Worm (Caenorhabditis elegans): ENCODE results near the gene F58F12.2.

F58F12.2 gene

DNA sequence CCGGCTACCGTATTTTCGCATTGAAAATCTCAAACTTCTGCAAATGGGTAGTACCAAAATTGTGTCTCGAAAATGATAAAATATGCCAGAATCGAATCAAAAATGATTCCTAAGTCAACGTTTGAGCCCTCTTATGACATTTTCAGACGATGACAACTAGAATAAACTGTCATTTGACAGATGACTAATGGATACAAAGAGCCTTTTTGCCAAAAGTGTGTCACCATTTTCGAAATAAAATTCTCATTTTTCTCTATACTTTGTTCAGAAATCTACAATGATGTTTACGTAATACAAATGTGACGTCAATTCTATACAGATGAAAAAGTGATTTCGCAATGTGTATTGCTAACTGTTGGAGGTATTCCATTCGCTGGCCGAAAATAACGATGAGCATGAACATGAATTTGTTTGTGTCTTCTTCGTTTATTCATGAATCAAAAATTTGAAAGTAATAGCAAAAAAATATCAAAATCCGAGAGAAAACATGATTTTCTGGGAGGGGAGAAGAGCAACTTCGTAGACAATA is 41.2 kb downstream of the F58F12.2 start:
- TF ChIP-seq zag-1 (tag; optimal IDR thresholded peaks at IDR 0.05) (no peak), nhr-47 (tag; optimal IDR thresholded peaks at IDR 0.05) (peak; percentile 61), mep-1 (tag; optimal IDR thresholded peaks at IDR 0.05) (peak; percentile 63), swsn-7 (tag; optimal IDR thresholded peaks at IDR 0.05) (peak; percentile 33), mef-2 (tag; optimal IDR thresholded peaks at IDR 0.05) (no peak), nhr-76 (tag; optimal IDR thresholded peaks at IDR 0.05) (no peak), fos-1 (tag; optimal IDR thresholded peaks at IDR 0.05) (peak; percentile 73), ets-5 (GFP tag; IDR thresholded peaks at IDR 0.05) (no peak), dsc-1 (tag; optimal IDR thresholded peaks at IDR 0.05) (no peak), nhr-85 (tag) (peak; percentile 76), nhr-20 (tag; optimal IDR thresholded peaks at IDR 0.05) (peak; percentile 56), rnt-1 (tag; optimal IDR thresholded peaks at IDR 0.05) (no peak), elt-3 (tag; optimal IDR thresholded peaks at IDR 0.05) (peak in 2 of 6 experiments; percentile 12 to 75), C04F5.9 (tag; optimal IDR thresholded peaks at IDR 0.05) (peak; percentile 5), fkh-8 (tag; optimal IDR thresholded peaks at IDR 0.05) (peak; percentile 71), nhr-28 (tag; optimal IDR thresholded peaks at IDR 0.05) (no peak), mab-9 (GFP tag; IDR thresholded peaks at IDR 0.05) (no peak), irx-1 (tag; optimal IDR thresholded peaks at IDR 0.05) (no peak), mdl-1 (tag; optimal IDR thresholded peaks at IDR 0.05) (peak in 1 of 2 experiments; percentile 5), nhr-71 (tag; optimal IDR thresholded peaks at IDR 0.05) (peak; percentile 83), lsy-2 (tag; optimal IDR thresholded peaks at IDR 0.05) (peak; percentile 53 to 63), blmp-1 (tag; optimal IDR thresholded peaks at IDR 0.05) (no peak), lin-14 (GFP tag; optimal IDR thresholded peaks at IDR 0.05) (peak; percentile 49), ceh-88 (GFP tag; IDR thresholded peaks at IDR 0.05) (peak; percentile 32; the same call in 1 of the 2 replicates), ztf-4 (tag; optimal IDR thresholded peaks at IDR 0.05) (peak; percentile 86), pqm-1 (tag; optimal IDR thresholded peaks at IDR 0.05) (no peak), nhr-11 (tag; optimal IDR thresholded peaks at IDR 0.05) (no peak), snpc-4 (tag; optimal IDR thresholded peaks at IDR 0.05) (peak; percentile 4), unc-62 (GFP tag; optimal IDR thresholded peaks at IDR 0.05) (no peak), efl-1 (optimal IDR thresholded peaks at IDR 0.05) (peak; percentile 16 to 57), efl-1 (GFP tag; optimal IDR thresholded peaks at IDR 0.05 in 1 of 2) (no peak), xbp-1 (tag; optimal IDR thresholded peaks at IDR 0.05) (peak; percentile 27), ama-1 (optimal IDR thresholded peaks at IDR 0.05) (peak; percentile 84), nhr-77 (tag; optimal IDR thresholded peaks at IDR 0.05) (no peak), pax-3 (tag; optimal IDR thresholded peaks at IDR 0.05) (peak; percentile 68), lir-3 (tag; optimal IDR thresholded peaks at IDR 0.05; ENCODE audit: poor library complexity) (peak; percentile 48), aly-2 (tag; optimal IDR thresholded peaks at IDR 0.05) (no peak), unc-130 (tag; optimal IDR thresholded peaks at IDR 0.05) (no peak), hpl-2 (GFP tag; optimal IDR thresholded peaks at IDR 0.05) (peak; percentile 80), elt-2 (tag; optimal IDR thresholded peaks at IDR 0.05) (peak; percentile 64), unc-98 (GFP tag; IDR thresholded peaks at IDR 0.05) (0 out of 2 replicates have a peak, but pooled peaks have one; percentile 6), C16A3.4 (tag; optimal IDR thresholded peaks at IDR 0.05) (peak; percentile 68), snu-23 (GFP tag; optimal IDR thresholded peaks at IDR 0.05) (peak; percentile 70), dpl-1 (GFP tag; optimal IDR thresholded peaks at IDR 0.05) (peak in 2 of 3 experiments; percentile 24 to 33), grh-1 (GFP tag; IDR thresholded peaks at IDR 0.05) (0 out of 2 replicates have a peak, but pooled peaks have one; percentile 13), unc-86 (tag; optimal IDR thresholded peaks at IDR 0.05) (no peak), skn-1 (tag; optimal IDR thresholded peaks at IDR 0.05) (peak; percentile 57), Y116A8C.19 (tag; optimal IDR thresholded peaks at IDR 0.05; ENCODE audit: borderline replicate concordance) (no peak), lin-35 (GFP tag; optimal IDR thresholded peaks at IDR 0.05) (peak in 1 of 2 experiments; percentile 66), lin-13 (GFP tag; optimal IDR thresholded peaks at IDR 0.05) (peak; percentile 64), nhr-19 (GFP tag; conservative IDR thresholded peaks at IDR 0.05) (peak; percentile 66), sup-37 (GFP tag; optimal IDR thresholded peaks at IDR 0.05) (no peak), ces-1 (GFP tag; optimal IDR thresholded peaks at IDR 0.05) (no peak), ceh-8 (GFP tag; optimal IDR thresholded peaks at IDR 0.05) (no peak)
